Worm (Caenorhabditis elegans) whole organism, L2 larva: ENCODE measurements around the gene srw-117.

ENCODE experiments used
- F13H6.1 ChIP-seq: sonication (generic microtip); optimal IDR thresholded peaks from 2 replicates; lab custom pipeline; 2016; ENCODE audit warnings: missing genetic modification characterization, missing compliant biosample characterization
- ama-1 ChIP-seq: fragments of 150-350 bp; optimal IDR thresholded peaks from 2 replicates; lab custom pipeline; 2018; ENCODE audit warnings: inconsistent platforms
- ceh-16 ChIP-seq: fragments of 150-350 bp; optimal IDR thresholded peaks from 2 replicates; lab custom pipeline; 2014; ENCODE audit warnings: missing biosample characterization, missing genetic modification characterization
- ceh-82 ChIP-seq: fragments of 150-350 bp; optimal IDR thresholded peaks from 2 replicates; lab custom pipeline; 2014; ENCODE audit warnings: missing biosample characterization, missing genetic modification characterization
- egl-27 ChIP-seq: sonication (generic microtip); optimal IDR thresholded peaks from 3 replicates; lab custom pipeline; 2017; ENCODE audit warnings: missing biosample characterization, missing genetic modification reagents, missing genetic modification characterization
- elt-3 ChIP-seq: sonication (generic microtip); optimal IDR thresholded peaks from 2 replicates; lab custom pipeline; 2017; ENCODE audit warnings: missing biosample characterization, missing genetic modification characterization
- gmeb-1 ChIP-seq: fragments of 150-350 bp; optimal IDR thresholded peaks from 2 replicates; lab custom pipeline; 2014; ENCODE audit warnings: missing biosample characterization, missing genetic modification characterization
- nhr-12 ChIP-seq: fragments of 150-350 bp; optimal IDR thresholded peaks from 2 replicates; lab custom pipeline; 2014; ENCODE audit warnings: missing biosample characterization, missing genetic modification characterization
- unc-39 ChIP-seq: fragments of 150-350 bp; optimal IDR thresholded peaks from 2 replicates; lab custom pipeline; 2014; ENCODE audit warnings: missing biosample characterization, missing genetic modification characterization
- unc-62 ChIP-seq: fragments of 150-350 bp; optimal IDR thresholded peaks from 2 replicates; lab custom pipeline; 2014; ENCODE audit warnings: missing biosample characterization, missing genetic modification reagents, missing genetic modification characterization

- TF ChIP-seq elt-3 (tag; lab: Kevin White, UChicago) (no peak), unc-39 (no peak), unc-62 (GFP tag; lab: Kevin White, UChicago) (no peak), egl-27 (tag; lab: Kevin White, UChicago) (no peak), ceh-16 (tag; lab: Kevin White, UChicago) (no peak), nhr-12 (tag; lab: Kevin White, UChicago) (no peak), ceh-82 (tag; lab: Kevin White, UChicago) (no peak), F13H6.1 (tag; lab: Kevin White, UChicago) (no peak), gmeb-1 (tag; lab: Kevin White, UChicago) (no peak), ama-1 (lab: Kevin White, UChicago) (no peak)
Observed at ce11 chrV:3032343-3032742, 49.1 kb upstream of the srw-117 start, which contains the start of gene irld-38.
